Worm (Caenorhabditis elegans): ENCODE results near the gene E04F6.10.

Gene E04F6.10

DNA sequence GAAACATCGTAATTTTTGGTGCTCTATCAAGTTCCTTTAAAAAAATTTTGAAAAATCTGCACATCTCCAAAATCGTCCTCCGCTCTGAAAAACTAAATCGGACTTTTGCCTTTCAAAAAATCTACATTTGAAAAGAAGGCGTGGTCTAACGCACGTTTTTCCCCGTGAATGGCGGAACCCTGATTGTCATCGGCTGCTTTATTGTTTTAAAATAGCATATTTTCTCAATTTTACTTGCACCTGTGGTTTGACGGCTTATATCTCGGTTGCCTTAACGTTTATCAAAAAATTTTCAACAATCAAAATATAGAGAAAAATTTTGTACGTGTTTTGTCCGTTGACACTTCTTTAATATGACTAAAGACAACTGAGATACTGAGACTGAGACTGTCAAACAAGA is 15.0 kb upstream of the E04F6.10 start:
- TF ChIP-seq F49E8.2 (tag; optimal IDR thresholded peaks at IDR 0.05; ENCODE audit: borderline replicate concordance) (no peak), daf-16 (GFP tag; optimal IDR thresholded peaks at IDR 0.05) (no peak), daf-16 (tag; optimal IDR thresholded peaks at IDR 0.05) (no peak), lin-38 (GFP tag; IDR thresholded peaks at IDR 0.05) (0 out of 2 replicates have a peak, but pooled peaks have one; percentile 17), tra-1 (GFP tag; IDR thresholded peaks at IDR 0.05) (no peak), nhr-28 (tag; optimal IDR thresholded peaks at IDR 0.05) (no peak)

DNA sequence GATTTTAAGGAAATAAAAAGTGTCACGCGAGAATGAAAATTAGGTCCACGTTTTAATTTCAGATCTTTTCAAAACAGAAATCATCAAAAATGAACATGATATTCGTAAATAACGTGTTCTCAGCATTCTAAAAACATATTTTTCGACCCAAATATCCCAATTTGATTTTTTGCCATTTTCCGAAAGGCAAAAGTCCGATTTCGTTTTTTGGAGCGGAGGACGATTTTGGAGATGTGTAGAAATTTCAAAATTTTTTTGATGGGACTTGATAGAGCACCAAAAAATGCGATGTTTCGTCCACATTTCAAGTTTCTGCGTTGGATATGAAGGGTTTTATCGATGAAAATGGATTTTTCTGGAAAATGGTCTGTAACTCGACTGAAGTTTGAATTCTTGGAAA is 13.7 kb upstream of the E04F6.10 start:
- no peak for TF ChIP-seq lin-15B (tag; optimal IDR thresholded peaks at IDR 0.05)
- no peak for TF ChIP-seq vab-7 (GFP tag; IDR thresholded peaks at IDR 0.05)
- peak; percentile 72; the same call in 1 of the 2 replicates for TF ChIP-seq T26A8.4 (GFP tag; IDR thresholded peaks at IDR 0.05)
- TF ChIP-seq mdl-1 (tag; optimal IDR thresholded peaks at IDR 0.05) = peak in 1 of 2 experiments; percentile 1
- TF ChIP-seq zip-11 (GFP tag; IDR thresholded peaks at IDR 0.05) = no peak
- TF ChIP-seq pha-4 (GFP tag; IDR thresholded peaks at IDR 0.05) = peak; percentile 40; the same call in 1 of the 2 replicates
- no peak for TF ChIP-seq pha-4 (tag; optimal IDR thresholded peaks at IDR 0.05)
- no peak for TF ChIP-seq dmd-9 (GFP tag; IDR thresholded peaks at IDR 0.05)
- TF ChIP-seq mes-2 (tag; optimal IDR thresholded peaks at IDR 0.05; ENCODE audit: poor library complexity, severe bottlenecking) = no peak
- no peak for TF ChIP-seq sdz-12 (GFP tag; optimal IDR thresholded peaks at IDR 0.05)
- TF ChIP-seq zip-2 (tag; optimal IDR thresholded peaks at IDR 0.05) = no peak
- TF ChIP-seq lim-7 (GFP tag; IDR thresholded peaks at IDR 0.05) = no peak
- no peak for TF ChIP-seq daf-16 (GFP tag; optimal IDR thresholded peaks at IDR 0.05)
- TF ChIP-seq daf-16 (tag; optimal IDR thresholded peaks at IDR 0.05) = no peak
- no peak for TF ChIP-seq aha-1 (tag)
- no peak for TF ChIP-seq ZK546.5 (tag; optimal IDR thresholded peaks at IDR 0.05)
- no peak for TF ChIP-seq Y5F2A.4 (GFP tag; optimal IDR thresholded peaks at IDR 0.05)
- no peak for TF ChIP-seq set-16 (GFP tag; IDR thresholded peaks at IDR 0.05)
- no peak for TF ChIP-seq nhr-6 (tag; optimal IDR thresholded peaks at IDR 0.05)
- no peak for TF ChIP-seq ama-1 (optimal IDR thresholded peaks at IDR 0.05)
- no peak for TF ChIP-seq nhr-76 (tag; optimal IDR thresholded peaks at IDR 0.05)
- no peak for TF ChIP-seq snpc-1.2 (GFP tag; IDR thresholded peaks at IDR 0.05)
- peak; percentile 5 for TF ChIP-seq mep-1 (tag; optimal IDR thresholded peaks at IDR 0.05)
- TF ChIP-seq gei-8 (GFP tag; optimal IDR thresholded peaks at IDR 0.05) = no peak
- TF ChIP-seq lsy-2 (tag; optimal IDR thresholded peaks at IDR 0.05) = peak in 1 of 2 experiments; percentile 9
- no peak for TF ChIP-seq ceh-82 (tag; optimal IDR thresholded peaks at IDR 0.05)
- TF ChIP-seq nhr-10 (tag; optimal IDR thresholded peaks at IDR 0.05) = no peak
- TF ChIP-seq lin-29 (GFP tag; IDR thresholded peaks at IDR 0.05) = 0 out of 2 replicates have a peak, but pooled peaks have one; percentile 53
- no peak for TF ChIP-seq ztf-11 (tag; optimal IDR thresholded peaks at IDR 0.05)
- TF ChIP-seq spr-3 (GFP tag; optimal IDR thresholded peaks at IDR 0.05) = no peak
- TF ChIP-seq zfp-3 (GFP tag; conservative IDR thresholded peaks at IDR 0.05) = peak; percentile 62; the same call in 1 of the 2 replicates
- no peak for TF ChIP-seq arid-1 (GFP tag; conservative IDR thresholded peaks at IDR 0.05)
- TF ChIP-seq snpc-4 (tag; optimal IDR thresholded peaks at IDR 0.05) = no peak
- no peak for TF ChIP-seq daf-8 (GFP tag; IDR thresholded peaks at IDR 0.05)

DNA sequence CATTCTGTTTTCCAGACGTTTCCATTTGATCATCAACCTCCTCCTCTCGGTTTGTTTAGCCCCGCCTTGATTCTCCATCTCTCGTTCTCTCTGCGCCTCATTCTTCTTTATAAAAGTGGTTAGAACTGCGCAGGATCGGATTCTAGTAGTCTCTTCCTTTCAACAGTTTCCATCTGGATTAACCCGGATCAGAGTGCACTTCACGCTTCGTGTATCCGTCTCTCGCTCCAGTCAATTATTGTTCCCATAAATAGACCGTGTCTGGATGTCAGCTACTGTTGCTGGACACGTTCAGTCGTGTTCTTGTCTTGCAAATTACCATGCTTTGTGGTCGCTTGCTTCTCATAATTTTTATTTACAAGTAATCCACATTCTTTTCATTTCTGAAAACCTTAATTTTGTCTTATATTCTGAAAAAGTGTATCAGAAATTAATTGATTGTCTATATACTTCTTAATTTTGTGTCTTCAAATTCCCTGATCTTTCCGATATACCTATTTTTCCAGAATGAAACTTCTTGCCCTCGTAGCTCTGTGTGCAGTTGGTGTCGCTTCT is 11.8 kb upstream of the E04F6.10 start, which contains the start of gene F32A5.4:
Gene F32A5.4 (plus strand): TSS at position 505 of the 555 bp plus-strand sequence.
- TF ChIP-seq hlh-11 (tag; optimal IDR thresholded peaks at IDR 0.05) (peak; percentile 25), ama-1 (optimal IDR thresholded peaks at IDR 0.05) (peak; percentile 73), madf-9 (GFP tag; conservative IDR thresholded peaks at IDR 0.05) (no peak), arid-1 (GFP tag; conservative IDR thresholded peaks at IDR 0.05) (0 out of 2 replicates have a peak, but pooled peaks have one; percentile 16), Y48G9A.11 (GFP tag; IDR thresholded peaks at IDR 0.05) (no peak), saeg-2 (GFP tag; IDR thresholded peaks at IDR 0.05) (no peak), ztf-7 (tag; optimal IDR thresholded peaks at IDR 0.05) (no peak)
